Worm (Caenorhabditis elegans): Measurements from ENCODE around the gene C07A9.10.
"Not testable (repeated sequence)": the region's sequence is repeated elsewhere in the genome, so short reads cannot be mapped to it uniquely, and the experiment has no call there.

DNA sequence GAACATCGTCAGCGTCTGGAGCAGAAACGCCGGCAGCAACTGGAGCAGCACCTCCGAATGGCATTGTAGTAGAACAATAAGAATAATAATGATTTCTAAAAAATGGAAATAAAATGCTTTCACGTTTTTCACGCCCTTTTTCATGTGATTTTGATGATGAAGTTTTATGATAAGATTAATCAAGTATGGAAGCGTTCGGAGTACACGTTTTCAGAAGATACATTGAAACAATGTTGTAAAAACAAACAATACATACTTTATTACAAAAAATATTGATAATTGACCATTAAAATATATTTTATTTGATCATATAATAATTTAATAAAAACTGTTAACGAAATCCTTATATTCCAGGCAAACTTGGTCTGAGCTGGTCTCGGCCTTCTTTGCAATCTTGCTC lies 4.7 kb downstream of the C07A9.10 start, which contains the start of gene C07A9.13:
- TF ChIP-seq mdl-1 (tag; optimal IDR thresholded peaks at IDR 0.05); unc-39 (tag; optimal IDR thresholded peaks at IDR 0.05); nhr-67 (tag; optimal IDR thresholded peaks at IDR 0.05); skn-1 (tag; optimal IDR thresholded peaks at IDR 0.05); unc-62 (GFP tag; optimal IDR thresholded peaks at IDR 0.05); pha-4 (tag; optimal IDR thresholded peaks at IDR 0.05); ceh-82 (tag; optimal IDR thresholded peaks at IDR 0.05); snpc-4 (tag; optimal IDR thresholded peaks at IDR 0.05); ceh-28 (tag; optimal IDR thresholded peaks at IDR 0.05); egl-27 (tag; optimal IDR thresholded peaks at IDR 0.05); ztf-11 (tag; optimal IDR thresholded peaks at IDR 0.05); elt-1 (tag; optimal IDR thresholded peaks at IDR 0.05); egl-5 (tag; optimal IDR thresholded peaks at IDR 0.05); ztf-4 (tag; optimal IDR thresholded peaks at IDR 0.05): not testable (repeated sequence)
